Fruit fly (Drosophila melanogaster): ENCODE measurements around the gene CG43861.

dm6 chr2L:19935085-19935846 is 81.8 kb downstream of the CG43861 start:
- no peak for TF ChIP-seq CG8478 (optimal IDR thresholded peaks at IDR 0.05)
- TF ChIP-seq CTCF (optimal IDR thresholded peaks at IDR 0.05): no peak

Data from S2 (cell line).